Fruit fly (Drosophila melanogaster) whole organism, pupa: ENCODE measurements around the gene Rfk.

Experiments
- CG10348 ChIP-seq: fragments of 200-800 bp; sonication (Bioruptor generic); IDR thresholded peaks from 2 replicates; pipeline ENCODE4 v1.3.6; 2022; ENCODE audit warnings: missing biosample characterization, missing genetic modification characterization
- CG12605 ChIP-seq: fragments of 200-800 bp; sonication (Bioruptor generic); IDR thresholded peaks from 2 replicates; pipeline ENCODE4 v1.3.6; 2022; ENCODE audit warnings: missing biosample characterization, missing genetic modification characterization
- CG13204 ChIP-seq: fragments of 200-800 bp; sonication (Bioruptor generic); optimal IDR thresholded peaks from 2 replicates; lab custom pipeline; 2018; ENCODE audit warnings: missing biosample characterization, mild to moderate bottlenecking, missing genetic modification characterization, moderate library complexity
- CG14655 ChIP-seq: fragments of 200-800 bp; sonication (Bioruptor generic); optimal IDR thresholded peaks from 3 replicates; lab custom pipeline; 2017; ENCODE audit warnings: mild to moderate bottlenecking, missing biosample characterization, missing genetic modification reagents, missing genetic modification characterization
- CG15710 ChIP-seq: fragments of 200-800 bp; sonication (Bioruptor generic); optimal IDR thresholded peaks from 2 replicates; lab custom pipeline; 2018; ENCODE audit warnings: missing biosample characterization, mild to moderate bottlenecking, missing genetic modification characterization, moderate library complexity
- CG17806 ChIP-seq: fragments of 200-800 bp; sonication (Bioruptor generic); optimal IDR thresholded peaks from 2 replicates; lab custom pipeline; 2018; ENCODE audit warnings: missing biosample characterization, mild to moderate bottlenecking, missing genetic modification characterization, moderate library complexity
- CG32121 ChIP-seq: fragments of 200-800 bp; sonication (Bioruptor generic); IDR thresholded peaks from 2 replicates; pipeline ENCODE4 v1.3.6; 2022; ENCODE audit warnings: missing biosample characterization, missing genetic modification characterization
- CG34367 ChIP-seq: fragments of 200-800 bp; sonication (Bioruptor generic); optimal IDR thresholded peaks from 2 replicates; lab custom pipeline; 2018; ENCODE audit warnings: missing biosample characterization, mild to moderate bottlenecking, missing genetic modification characterization
- CG4496 ChIP-seq: fragments of 200-800 bp; sonication (Bioruptor generic); IDR thresholded peaks from 3 replicates; pipeline ENCODE4 v1.3.6; 2022; ENCODE audit warnings: missing biosample characterization, missing genetic modification characterization
- CG8159 ChIP-seq: fragments of 200-800 bp; sonication (Bioruptor generic); optimal IDR thresholded peaks from 3 replicates; lab custom pipeline; 2018; ENCODE audit warnings: missing biosample characterization, mild to moderate bottlenecking, missing genetic modification characterization, moderate library complexity
- CG8301 ChIP-seq: fragments of 200-800 bp; sonication (Bioruptor generic); optimal IDR thresholded peaks from 2 replicates; lab custom pipeline; 2018; ENCODE audit warnings: missing biosample characterization, mild to moderate bottlenecking, missing genetic modification characterization
- CG9948 ChIP-seq: fragments of 200-800 bp; sonication (Bioruptor generic); optimal IDR thresholded peaks from 2 replicates; lab custom pipeline; 2018; ENCODE audit warnings: missing biosample characterization, mild to moderate bottlenecking, missing genetic modification characterization, moderate library complexity
- D1 ChIP-seq: fragments of 200-800 bp; sonication (Bioruptor generic); optimal IDR thresholded peaks from 2 replicates; lab custom pipeline; 2018; ENCODE audit warnings: missing biosample characterization, mild to moderate bottlenecking, missing genetic modification characterization, moderate library complexity
- EcR ChIP-seq: fragments of 200-800 bp; sonication (Bioruptor generic); optimal IDR thresholded peaks from 3 replicates; lab custom pipeline; 2019; ENCODE audit warnings: missing biosample characterization, missing genetic modification characterization, mild to moderate bottlenecking, moderate library complexity, missing genetic modification reagents
- Ets98B ChIP-seq: fragments of 200-800 bp; sonication (Bioruptor generic); IDR thresholded peaks from 2 replicates; pipeline ENCODE4 v1.3.6; 2022; ENCODE audit warnings: missing biosample characterization, missing genetic modification characterization
- Pif1A ChIP-seq: fragments of 200-800 bp; sonication (Bioruptor generic); optimal IDR thresholded peaks from 3 replicates; lab custom pipeline; 2016; ENCODE audit warnings: missing biosample characterization, missing genetic modification characterization
- Pif1B ChIP-seq: fragments of 200-800 bp; sonication (Bioruptor generic); optimal IDR thresholded peaks from 3 replicates; lab custom pipeline; 2016; ENCODE audit warnings: missing biosample characterization, missing genetic modification characterization
- Snoo ChIP-seq: fragments of 200-800 bp; sonication (Bioruptor generic); optimal IDR thresholded peaks from 3 replicates; lab custom pipeline; 2017; ENCODE audit warnings: missing biosample characterization, mild to moderate bottlenecking, missing genetic modification characterization, inconsistent platforms
- fd96Ca ChIP-seq: fragments of 200-800 bp; sonication (Bioruptor generic); IDR thresholded peaks from 3 replicates; pipeline ENCODE4 v1.3.6; 2022; ENCODE audit warnings: missing biosample characterization, missing genetic modification characterization
- gl ChIP-seq: fragments of 200-800 bp; sonication (Bioruptor generic); optimal IDR thresholded peaks from 2 replicates; lab custom pipeline; 2018; ENCODE audit warnings: missing biosample characterization, mild to moderate bottlenecking, missing genetic modification characterization
- rn ChIP-seq: fragments of 200-800 bp; sonication (Bioruptor generic); IDR thresholded peaks from 2 replicates; pipeline ENCODE4 v1.3.6; 2022; ENCODE audit warnings: missing biosample characterization, missing genetic modification characterization

Rfk gene

dm6 chr3R:7913139-7913538, at the start of gene Rfk:
Gene Rfk, minus strand, starts transcription at chr3R:7913290.
- no peak for TF ChIP-seq Pif1A (GFP tag; lab: Kevin White, UChicago)
- TF ChIP-seq CG32121 (GFP tag; lab: Robert Waterston, UW): no peak
- no peak for TF ChIP-seq CG17806 (tag; lab: Kevin White, UChicago)
- no peak for TF ChIP-seq CG14655 (GFP tag; lab: Kevin White, UChicago)
- TF ChIP-seq CG10348: no peak
- TF ChIP-seq fd96Ca (GFP tag; lab: Robert Waterston, UW): no peak
- no peak for TF ChIP-seq CG13204 (GFP tag; lab: Kevin White, UChicago)
- no peak for TF ChIP-seq CG34367
- TF ChIP-seq gl: no peak
- TF ChIP-seq Ets98B: no peak
- no peak for TF ChIP-seq CG4496
- no peak for TF ChIP-seq CG9948
- no peak for TF ChIP-seq CG12605 (GFP tag; lab: Robert Waterston, UW)
- TF ChIP-seq CG8159 (tag; lab: Kevin White, UChicago): no peak
- no peak for TF ChIP-seq Snoo (tag; lab: Kevin White, UChicago)
- TF ChIP-seq, all 21 proteins: peak for 0

dm6 chr3R:7961348-7961747, 48.3 kb upstream of the Rfk start:
- TF ChIP-seq CG4496 (no peak), CG34367 (no peak), CG14655 (GFP tag; lab: Kevin White, UChicago) (no peak), CG12605 (GFP tag; lab: Robert Waterston, UW) (no peak), CG17806 (tag; lab: Kevin White, UChicago) (no peak), Ets98B (no peak), EcR (no peak), CG13204 (GFP tag; lab: Kevin White, UChicago) (no peak), CG10348 (no peak), Pif1A (GFP tag; lab: Kevin White, UChicago) (no peak), CG32121 (GFP tag; lab: Robert Waterston, UW) (no peak), gl (no peak), D1 (no peak), CG15710 (tag; lab: Kevin White, UChicago) (no peak), CG9948 (no peak), CG8301 (tag; lab: Kevin White, UChicago) (no peak), Pif1B (GFP tag; lab: Kevin White, UChicago) (no peak), CG8159 (tag; lab: Kevin White, UChicago) (no peak), fd96Ca (GFP tag; lab: Robert Waterston, UW) (no peak)

dm6 chr3R:7957008-7957407, 43.9 kb upstream of the Rfk start:
- no peak for TF ChIP-seq D1
- TF ChIP-seq CG32121 (GFP tag; lab: Robert Waterston, UW): no peak

- TF ChIP-seq CG34367: no peak
- TF ChIP-seq CG4496: no peak
- no peak for TF ChIP-seq CG17806 (tag; lab: Kevin White, UChicago)
- peak; percentile 10 for TF ChIP-seq CG13204 (GFP tag; lab: Kevin White, UChicago)
- no peak for TF ChIP-seq CG10348
- no peak for TF ChIP-seq CG9948
Measured at dm6 chr3R:7954477-7954876, 41.4 kb upstream of the Rfk start.

- TF ChIP-seq CG8301 (tag; lab: Kevin White, UChicago) (peak; percentile 16), EcR (peak; percentile 96), CG34367 (peak; percentile 22), CG32121 (GFP tag; lab: Robert Waterston, UW) (no peak), CG17806 (tag; lab: Kevin White, UChicago) (peak; percentile 68), D1 (peak; percentile 32), CG15710 (tag; lab: Kevin White, UChicago) (peak; percentile 54), CG8159 (tag; lab: Kevin White, UChicago) (peak; percentile 75), Ets98B (no peak), Pif1A (GFP tag; lab: Kevin White, UChicago) (peak; percentile 23), CG13204 (GFP tag; lab: Kevin White, UChicago) (no peak), CG14655 (GFP tag; lab: Kevin White, UChicago) (peak; percentile 60), rn (no peak), CG9948 (peak; percentile 62), CG4496 (0 out of 3 replicates have a peak, but pooled peaks have one; percentile 44), fd96Ca (GFP tag; lab: Robert Waterston, UW) (no peak), CG10348 (no peak), Snoo (tag; lab: Kevin White, UChicago) (no peak)
Measured at dm6 chr3R:7953041-7953788, 40.1 kb upstream of the Rfk start.

dm6 chr3R:7950147-7950546, 37.1 kb upstream of the Rfk start:
- no peak for TF ChIP-seq D1
- TF ChIP-seq CG34367: no peak
- TF ChIP-seq Pif1B (GFP tag; lab: Kevin White, UChicago): no peak
- TF ChIP-seq CG10348: no peak
- TF ChIP-seq CG14655 (GFP tag; lab: Kevin White, UChicago): no peak
- TF ChIP-seq CG9948: no peak
- no peak for TF ChIP-seq EcR
- TF ChIP-seq Snoo (tag; lab: Kevin White, UChicago): no peak
- TF ChIP-seq rn: no peak
- no peak for TF ChIP-seq CG17806 (tag; lab: Kevin White, UChicago)

dm6 chr3R:7947349-7947748, 34.3 kb upstream of the Rfk start:
- no peak for TF ChIP-seq CG17806 (tag; lab: Kevin White, UChicago)
- no peak for TF ChIP-seq Pif1B (GFP tag; lab: Kevin White, UChicago)
- peak; percentile 31; the same call in 1 of the 2 replicates for TF ChIP-seq Ets98B
- TF ChIP-seq rn: no peak
- TF ChIP-seq CG8301 (tag; lab: Kevin White, UChicago): peak; percentile 15
- peak; percentile 34 for TF ChIP-seq CG14655 (GFP tag; lab: Kevin White, UChicago)
- TF ChIP-seq CG15710 (tag; lab: Kevin White, UChicago): no peak
- no peak for TF ChIP-seq CG8159 (tag; lab: Kevin White, UChicago)
- TF ChIP-seq Pif1A (GFP tag; lab: Kevin White, UChicago): no peak
- no peak for TF ChIP-seq Snoo (tag; lab: Kevin White, UChicago)
- TF ChIP-seq CG34367: no peak
- TF ChIP-seq D1: no peak
- no peak for TF ChIP-seq CG10348
- no peak for TF ChIP-seq EcR
- no peak for TF ChIP-seq fd96Ca (GFP tag; lab: Robert Waterston, UW)
- peak; percentile 68 for TF ChIP-seq CG32121 (GFP tag; lab: Robert Waterston, UW)
- no peak for TF ChIP-seq gl
- TF ChIP-seq CG13204 (GFP tag; lab: Kevin White, UChicago): no peak
- TF ChIP-seq CG12605 (GFP tag; lab: Robert Waterston, UW): peak; percentile 32; the same call in 1 of the 2 replicates
- peak; percentile 37; the same call in 1 of the 3 replicates for TF ChIP-seq CG4496
- no peak for TF ChIP-seq CG9948
